Worm (Caenorhabditis elegans) whole organism, L2 larva: ENCODE results near the gene unc-34.

Experiments
- R02D3.7 ChIP-seq: fragments of 150-350 bp; optimal IDR thresholded peaks from 2 replicates; lab custom pipeline; 2014; ENCODE audit warnings: missing biosample characterization, missing genetic modification characterization
- ZK546.5 ChIP-seq: sonication (generic microtip); optimal IDR thresholded peaks from 2 replicates; lab custom pipeline; 2017; ENCODE audit warnings: missing biosample characterization, missing genetic modification characterization
- ama-1 ChIP-seq: fragments of 150-350 bp; optimal IDR thresholded peaks from 2 replicates; lab custom pipeline; 2018; ENCODE audit warnings: inconsistent platforms
- blmp-1 ChIP-seq: sonication (generic microtip); optimal IDR thresholded peaks from 2 replicates; lab custom pipeline; 2017; ENCODE audit warnings: missing genetic modification characterization, mild to moderate bottlenecking, missing compliant biosample characterization, antibody characterized with exemption, moderate library complexity; ENCODE audit not compliant: insufficient read depth
- dmd-4 ChIP-seq: sonication (generic microtip); optimal IDR thresholded peaks from 2 replicates; lab custom pipeline; 2017; ENCODE audit warnings: missing biosample characterization, missing genetic modification characterization
- egl-27 ChIP-seq: sonication (generic microtip); optimal IDR thresholded peaks from 3 replicates; lab custom pipeline; 2017; ENCODE audit warnings: missing biosample characterization, missing genetic modification reagents, missing genetic modification characterization
- fos-1 ChIP-seq: fragments of 150-350 bp; optimal IDR thresholded peaks from 2 replicates; lab custom pipeline; 2014; ENCODE audit warnings: missing biosample characterization, missing genetic modification characterization
- gmeb-1 ChIP-seq: fragments of 150-350 bp; optimal IDR thresholded peaks from 2 replicates; lab custom pipeline; 2014; ENCODE audit warnings: missing biosample characterization, missing genetic modification characterization
- lin-11 ChIP-seq: fragments of 150-350 bp; sonication (generic microtip); optimal IDR thresholded peaks from 2 replicates; lab custom pipeline; 2014; ENCODE audit warnings: missing biosample characterization, missing genetic modification characterization, inconsistent platforms, mixed read lengths
- lin-13 ChIP-seq: fragments of 150-350 bp; optimal IDR thresholded peaks from 2 replicates; lab custom pipeline; 2014; ENCODE audit warnings: missing biosample characterization, missing genetic modification reagents, missing genetic modification characterization
- lin-39 ChIP-seq: fragments of 150-350 bp; optimal IDR thresholded peaks from 2 replicates; lab custom pipeline; 2014; ENCODE audit warnings: missing biosample characterization, missing genetic modification reagents, missing genetic modification characterization
- mab-5 ChIP-seq: fragments of 150-350 bp; optimal IDR thresholded peaks from 2 replicates; lab custom pipeline; 2014; ENCODE audit warnings: missing biosample characterization, missing genetic modification characterization
- mbf-1 ChIP-seq: sonication (generic microtip); optimal IDR thresholded peaks from 2 replicates; lab custom pipeline; 2017; ENCODE audit warnings: missing biosample characterization, missing genetic modification characterization
- nhr-12 ChIP-seq: fragments of 150-350 bp; optimal IDR thresholded peaks from 2 replicates; lab custom pipeline; 2014; ENCODE audit warnings: missing biosample characterization, missing genetic modification characterization
- nhr-129 ChIP-seq: fragments of 150-350 bp; optimal IDR thresholded peaks from 2 replicates; lab custom pipeline; 2014; ENCODE audit warnings: missing biosample characterization, missing genetic modification characterization
- nhr-237 ChIP-seq: fragments of 150-350 bp; optimal IDR thresholded peaks from 2 replicates; lab custom pipeline; 2014; ENCODE audit warnings: missing biosample characterization, missing genetic modification characterization
- nhr-25 ChIP-seq: fragments of 150-350 bp; sonication (generic microtip); optimal IDR thresholded peaks from 3 replicates; lab custom pipeline; 2014; ENCODE audit warnings: missing biosample characterization, missing genetic modification characterization
- nhr-6 ChIP-seq: fragments of 150-350 bp; optimal IDR thresholded peaks from 2 replicates; lab custom pipeline; 2014; ENCODE audit warnings: missing biosample characterization, missing genetic modification characterization
- nhr-77 ChIP-seq: fragments of 150-350 bp; optimal IDR thresholded peaks from 2 replicates; lab custom pipeline; 2014; ENCODE audit warnings: missing biosample characterization, missing genetic modification characterization
- skn-1 ChIP-seq: sonication (generic microtip); optimal IDR thresholded peaks from 2 replicates; lab custom pipeline; 2017; ENCODE audit warnings: missing biosample characterization, missing genetic modification characterization
- sma-3 ChIP-seq: sonication (generic microtip); optimal IDR thresholded peaks from 2 replicates; lab custom pipeline; 2016; ENCODE audit warnings: missing genetic modification reagents, missing genetic modification characterization, missing compliant biosample characterization
- zag-1 ChIP-seq: fragments of 150-350 bp; optimal IDR thresholded peaks from 2 replicates; lab custom pipeline; 2014; ENCODE audit warnings: missing biosample characterization, missing genetic modification characterization
- ztf-1 ChIP-seq: fragments of 200-800 bp; sonication (Bioruptor generic); conservative IDR thresholded peaks from 2 replicates; pipeline ENCODE4 v1.3.6; 2022; ENCODE audit warnings: missing genetic modification characterization, missing compliant biosample characterization

The unc-34 gene

DNA sequence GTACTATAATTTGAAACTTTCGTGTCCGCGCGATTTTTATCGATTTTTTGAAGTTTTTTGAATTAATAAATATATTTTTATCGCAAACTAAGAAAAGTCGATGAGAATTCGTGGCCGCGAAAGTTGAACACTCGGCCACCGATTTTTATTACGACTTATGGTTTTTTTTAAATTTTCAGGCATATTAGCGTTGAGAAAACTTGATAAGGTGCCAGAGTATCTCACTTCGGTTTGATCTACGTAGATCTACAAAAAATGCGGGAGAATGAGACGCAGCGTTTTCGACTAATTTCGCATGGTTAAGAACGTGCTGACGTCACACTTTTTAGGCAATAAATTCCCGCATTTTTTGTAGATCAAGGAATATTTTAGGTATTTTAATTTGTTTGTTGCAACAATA is 40.9 kb downstream of the unc-34 start, which contains the start of gene pei-2:
Gene pei-2 (minus strand): TSS at position 101 of the 400 bp plus-strand sequence.
- no peak for TF ChIP-seq nhr-25 (tag; lab: Kevin White, UChicago)

DNA sequence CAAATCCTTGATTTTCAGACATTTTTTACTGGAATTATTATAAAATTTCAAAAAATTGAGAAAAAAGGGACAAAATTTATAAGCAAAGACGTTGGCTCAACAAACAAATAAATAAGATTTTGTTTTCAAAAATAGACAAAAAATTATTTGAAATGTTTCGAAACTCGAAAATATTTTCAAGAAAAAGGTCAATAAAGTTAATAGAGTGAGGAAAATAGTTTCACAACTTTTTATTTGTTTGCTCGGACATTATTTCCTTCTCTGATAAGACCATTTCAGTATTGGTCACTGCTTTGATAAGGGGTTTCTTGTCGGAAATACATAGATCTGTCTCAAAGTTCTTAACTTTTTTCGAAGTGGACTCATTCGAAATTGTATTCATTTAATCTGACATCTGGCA is 44.5 kb downstream of the unc-34 start, which contains the start of gene R09A1.3:
Gene R09A1.3 (minus strand): TSS at position 31 of the 400 bp plus-strand sequence.
- peak; percentile 45 for TF ChIP-seq fos-1
- TF ChIP-seq nhr-12 (tag; lab: Kevin White, UChicago), result no peak

DNA sequence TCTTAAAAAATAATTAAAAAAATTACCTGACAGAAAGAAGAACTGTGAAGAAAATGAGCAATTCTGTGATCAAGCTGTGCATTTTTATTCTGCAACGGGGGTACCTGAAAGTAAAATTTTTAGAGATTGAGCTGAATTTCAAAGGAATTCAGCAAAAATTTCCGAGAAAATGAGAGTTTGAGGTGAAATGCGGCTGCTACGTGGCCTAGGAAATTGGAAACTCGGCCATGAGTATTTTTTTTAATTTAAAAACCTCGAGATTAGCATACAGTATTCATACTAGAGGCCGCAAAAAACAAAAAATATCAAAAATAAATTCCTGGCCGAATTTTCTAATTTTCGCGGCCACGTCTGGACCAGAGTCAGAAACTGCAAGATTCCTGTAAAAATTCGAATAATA is 50.8 kb downstream of the unc-34 start, which contains the start of gene flp-34:
Gene flp-34 (minus strand): TSS at position 101 of the 400 bp plus-strand sequence.
- TF ChIP-seq nhr-237 (tag; lab: Kevin White, UChicago) (no peak), R02D3.7 (tag; lab: Kevin White, UChicago) (no peak), nhr-25 (tag; lab: Kevin White, UChicago) (no peak), lin-11 (no peak), lin-39 (tag; lab: Kevin White, UChicago) (no peak), mbf-1 (tag; lab: Kevin White, UChicago) (no peak), ama-1 (lab: Kevin White, UChicago) (no peak)

DNA sequence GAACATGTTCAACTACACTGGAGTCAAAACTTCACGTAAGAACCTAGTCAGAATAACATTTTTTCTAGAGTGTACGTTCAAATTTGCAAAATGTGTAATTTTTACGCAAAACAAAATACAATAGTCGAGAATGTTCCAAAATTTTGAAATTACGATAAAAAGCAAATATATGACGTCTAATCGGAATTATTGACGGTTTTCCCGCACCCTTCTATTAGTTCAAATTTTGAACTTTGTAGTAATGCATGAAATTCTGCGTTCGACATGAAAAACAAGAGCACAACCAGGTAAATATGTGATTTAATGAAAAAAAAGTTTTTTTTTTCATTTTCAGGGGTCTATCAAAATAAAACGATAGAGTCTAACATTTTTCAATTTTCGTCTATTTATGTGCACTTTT is 55.6 kb downstream of the unc-34 start:
- TF ChIP-seq ztf-1 (GFP tag; lab: Robert Waterston, UW) (no peak), nhr-77 (no peak), ama-1 (lab: Kevin White, UChicago) (no peak), nhr-25 (tag; lab: Kevin White, UChicago) (no peak), mab-5 (no peak), lin-13 (GFP tag; lab: Kevin White, UChicago) (no peak), sma-3 (GFP tag; lab: Kevin White, UChicago) (no peak), skn-1 (no peak), blmp-1 (tag; lab: Kevin White, UChicago) (no peak), zag-1 (tag; lab: Kevin White, UChicago) (no peak), ZK546.5 (tag; lab: Kevin White, UChicago) (no peak), nhr-129 (tag; lab: Kevin White, UChicago) (no peak), dmd-4 (tag; lab: Kevin White, UChicago) (no peak), egl-27 (tag; lab: Kevin White, UChicago) (no peak), nhr-6 (tag; lab: Kevin White, UChicago) (no peak), gmeb-1 (tag; lab: Kevin White, UChicago) (no peak)
- TF ChIP-seq, all 48 proteins: peak for 0
